Fruit fly (Drosophila melanogaster) whole organism, embryonic: ENCODE measurements around the gene Spc25.

Source experiments
- Adf1 ChIP-seq: fragments of 200-800 bp; sonication (Bioruptor generic); IDR thresholded peaks from 2 replicates; pipeline ENCODE4 v1.3.6; 2022; ENCODE audit warnings: missing biosample characterization, missing genetic modification characterization
- CG10321 ChIP-seq: fragments of 200-800 bp; sonication (Bioruptor generic); IDR thresholded peaks from 2 replicates; pipeline ENCODE4 v1.3.6; 2022; ENCODE audit warnings: missing biosample characterization, missing genetic modification characterization
- CG11696 ChIP-seq: fragments of 200-800 bp; sonication (Bioruptor generic); IDR thresholded peaks from 2 replicates; pipeline ENCODE4 v1.3.6; 2022; ENCODE audit warnings: missing biosample characterization, missing genetic modification characterization
- CG12659 ChIP-seq: fragments of 200-800 bp; sonication (Bioruptor generic); optimal IDR thresholded peaks from 3 replicates; lab custom pipeline; 2017; ENCODE audit warnings: mild to moderate bottlenecking, missing biosample characterization, missing genetic modification reagents, missing genetic modification characterization
- CG12744 ChIP-seq: fragments of 200-800 bp; sonication (Bioruptor generic); optimal IDR thresholded peaks from 2 replicates; lab custom pipeline; 2016; ENCODE audit warnings: missing biosample characterization, missing genetic modification characterization
- CG14441 ChIP-seq: fragments of 200-800 bp; sonication (Bioruptor generic); IDR thresholded peaks from 2 replicates; pipeline ENCODE4 v1.3.6; 2022; ENCODE audit warnings: missing biosample characterization, missing genetic modification characterization
- CG14860 ChIP-seq: fragments of 200-800 bp; sonication (Bioruptor generic); IDR thresholded peaks from 3 replicates; pipeline ENCODE4 v1.3.6; 2022; ENCODE audit warnings: missing biosample characterization, missing genetic modification characterization; ENCODE audit not compliant: partially characterized antibody
- CG14965 ChIP-seq: fragments of 200-800 bp; sonication (Bioruptor generic); optimal IDR thresholded peaks from 2 replicates; lab custom pipeline; 2016; ENCODE audit warnings: missing biosample characterization, missing genetic modification characterization, borderline replicate concordance
- CG15601 ChIP-seq: fragments of 200-800 bp; sonication (Bioruptor generic); optimal IDR thresholded peaks from 3 replicates; lab custom pipeline; 2019; ENCODE audit warnings: missing biosample characterization, mild to moderate bottlenecking, missing genetic modification characterization, moderate library complexity
- CG17359 ChIP-seq: fragments of 200-800 bp; sonication (Bioruptor generic); optimal IDR thresholded peaks from 3 replicates; lab custom pipeline; 2018; ENCODE audit warnings: missing biosample characterization, mild to moderate bottlenecking, missing genetic modification characterization, moderate library complexity
- CG17802 ChIP-seq: fragments of 200-800 bp; sonication (Bioruptor generic); optimal IDR thresholded peaks from 2 replicates; lab custom pipeline; 2018; ENCODE audit warnings: missing biosample characterization, mild to moderate bottlenecking, missing genetic modification characterization, moderate library complexity
- CG17912 ChIP-seq: fragments of 200-800 bp; sonication (Bioruptor generic); optimal IDR thresholded peaks from 2 replicates; lab custom pipeline; 2018; ENCODE audit warnings: missing biosample characterization, mild to moderate bottlenecking, missing genetic modification characterization
- CG18262 ChIP-seq: fragments of 200-800 bp; optimal IDR thresholded peaks from 3 replicates; lab custom pipeline; 2019; ENCODE audit warnings: missing biosample characterization, mild to moderate bottlenecking, missing genetic modification characterization, moderate library complexity
- CG18599 ChIP-seq: fragments of 200-800 bp; sonication (Bioruptor generic); optimal IDR thresholded peaks from 3 replicates; lab custom pipeline; 2017; ENCODE audit warnings: missing biosample characterization, missing genetic modification characterization, mild to moderate bottlenecking, moderate library complexity, missing genetic modification reagents
- CG18619 ChIP-seq: fragments of 200-800 bp; sonication (Bioruptor generic); optimal IDR thresholded peaks from 3 replicates; lab custom pipeline; 2017; ENCODE audit warnings: missing biosample characterization, mild to moderate bottlenecking, missing genetic modification characterization
- CG2120 ChIP-seq: fragments of 200-800 bp; sonication (Bioruptor generic); optimal IDR thresholded peaks from 3 replicates; lab custom pipeline; 2016; ENCODE audit warnings: missing biosample characterization, missing genetic modification characterization
- CG2129 ChIP-seq: fragments of 200-800 bp; sonication (Bioruptor generic); IDR thresholded peaks from 2 replicates; pipeline ENCODE4 v1.3.6; 2022; ENCODE audit warnings: missing biosample characterization, missing genetic modification characterization; ENCODE audit not compliant: partially characterized antibody
- CG30403 ChIP-seq: fragments of 200-800 bp; sonication (Bioruptor generic); optimal IDR thresholded peaks from 3 replicates; lab custom pipeline; 2016; ENCODE audit warnings: missing biosample characterization, missing genetic modification characterization
- CG4328 ChIP-seq: fragments of 200-800 bp; sonication (Bioruptor generic); optimal IDR thresholded peaks from 3 replicates; lab custom pipeline; 2017; ENCODE audit warnings: missing biosample characterization, missing genetic modification reagents, missing genetic modification characterization
- CG4404 ChIP-seq: fragments of 200-800 bp; sonication (Bioruptor generic); IDR thresholded peaks from 2 replicates; pipeline ENCODE4 v1.3.6; 2022; ENCODE audit warnings: missing biosample characterization, missing genetic modification characterization
- CG4617 ChIP-seq: fragments of 200-800 bp; sonication (Bioruptor generic); optimal IDR thresholded peaks from 3 replicates; lab custom pipeline; 2016; ENCODE audit warnings: missing biosample characterization, missing genetic modification characterization, borderline replicate concordance
- CG5180 ChIP-seq: fragments of 200-800 bp; sonication (Bioruptor generic); optimal IDR thresholded peaks from 3 replicates; lab custom pipeline; 2017; ENCODE audit warnings: missing biosample characterization, missing genetic modification characterization, mild to moderate bottlenecking, moderate library complexity, missing genetic modification reagents
- CG7357 ChIP-seq: fragments of 200-800 bp; sonication (Bioruptor generic); IDR thresholded peaks from 3 replicates; pipeline ENCODE4 v1.3.6; 2022; ENCODE audit warnings: missing biosample characterization, missing genetic modification characterization
- CG8388 ChIP-seq: fragments of 200-800 bp; sonication (Bioruptor generic); optimal IDR thresholded peaks from 2 replicates; lab custom pipeline; 2019; ENCODE audit warnings: missing biosample characterization, mild to moderate bottlenecking, missing genetic modification characterization, moderate library complexity
- Elba2 ChIP-seq: fragments of 200-800 bp; sonication (Bioruptor generic); optimal IDR thresholded peaks from 3 replicates; lab custom pipeline; 2016; ENCODE audit warnings: missing biosample characterization, missing genetic modification characterization
- GATAe ChIP-seq: fragments of 200-800 bp; sonication (Bioruptor generic); conservative IDR thresholded peaks from 2 replicates; pipeline ENCODE4 v1.3.6; 2022; ENCODE audit warnings: missing biosample characterization, missing genetic modification characterization
- Hmr ChIP-seq: fragments of 200-800 bp; sonication (Bioruptor generic); optimal IDR thresholded peaks from 3 replicates; lab custom pipeline; 2017; ENCODE audit warnings: mild to moderate bottlenecking, missing biosample characterization, missing genetic modification reagents, missing genetic modification characterization
- Mad ChIP-seq: fragments of 200-800 bp; sonication (Bioruptor generic); optimal IDR thresholded peaks from 2 replicates; lab custom pipeline; 2016; ENCODE audit warnings: missing biosample characterization, missing genetic modification characterization
- Nf-YA ChIP-seq: fragments of 200-800 bp; sonication (Bioruptor generic); IDR thresholded peaks from 2 replicates; pipeline ENCODE4 v1.3.6; 2022; ENCODE audit warnings: missing biosample characterization, missing genetic modification characterization
- cato ChIP-seq: fragments of 200-800 bp; sonication (Bioruptor generic); optimal IDR thresholded peaks from 2 replicates; lab custom pipeline; 2016; ENCODE audit warnings: missing biosample characterization, missing genetic modification characterization, borderline replicate concordance
- croc ChIP-seq: fragments of 200-800 bp; sonication (Bioruptor generic); conservative IDR thresholded peaks from 3 replicates; pipeline ENCODE4 v1.3.6; 2022; ENCODE audit warnings: missing biosample characterization, missing genetic modification characterization
- dimm ChIP-seq: fragments of 200-800 bp; sonication (Bioruptor generic); IDR thresholded peaks from 2 replicates; pipeline ENCODE4 v1.3.6; 2022; ENCODE audit warnings: missing biosample characterization, missing genetic modification characterization
- eve ChIP-seq, 2 experiments: fragments of >200 bp; optimal IDR thresholded peaks; 2 replicates each; lab custom pipeline; 2017; ENCODE audit warnings: missing biosample characterization in 2 of 2, missing genetic modification characterization in 2 of 2
- ewg ChIP-seq: fragments of 200-800 bp; sonication (Bioruptor generic); optimal IDR thresholded peaks from 3 replicates; lab custom pipeline; 2017; ENCODE audit warnings: mild to moderate bottlenecking, missing biosample characterization, missing genetic modification reagents, missing genetic modification characterization
- klu ChIP-seq: fragments of 200-800 bp; sonication (Bioruptor generic); IDR thresholded peaks from 2 replicates; pipeline ENCODE4 v1.3.6; 2022; ENCODE audit warnings: missing biosample characterization, missing genetic modification characterization
- lmd ChIP-seq: fragments of 200-800 bp; sonication (Bioruptor generic); IDR thresholded peaks from 2 replicates; pipeline ENCODE4 v1.3.6; 2022; ENCODE audit warnings: missing biosample characterization, missing genetic modification characterization
- nau ChIP-seq: fragments of 200-800 bp; sonication (Bioruptor generic); optimal IDR thresholded peaks from 3 replicates; lab custom pipeline; 2017; ENCODE audit warnings: missing biosample characterization, mild to moderate bottlenecking, missing genetic modification characterization, missing genetic modification reagents
- nmo ChIP-seq: fragments of 200-800 bp; sonication (Bioruptor generic); optimal IDR thresholded peaks from 2 replicates; lab custom pipeline; 2018; ENCODE audit warnings: missing biosample characterization, mild to moderate bottlenecking, missing genetic modification characterization, moderate library complexity
- org-1 ChIP-seq: fragments of 200-800 bp; sonication (Bioruptor generic); optimal IDR thresholded peaks from 2 replicates; lab custom pipeline; 2017; ENCODE audit warnings: missing biosample characterization, missing genetic modification characterization
- pb ChIP-seq: fragments of 200-800 bp; sonication (Bioruptor generic); optimal IDR thresholded peaks from 3 replicates; lab custom pipeline; 2016; ENCODE audit warnings: missing biosample characterization, missing genetic modification characterization
- phol ChIP-seq: fragments of 200-800 bp; sonication (Bioruptor generic); optimal IDR thresholded peaks from 3 replicates; lab custom pipeline; 2018; ENCODE audit warnings: missing biosample characterization, mild to moderate bottlenecking, missing genetic modification characterization, moderate library complexity
- prd ChIP-seq, 3 experiments: fragments of >200 bp in 2 of 3; fragments of 200-800 bp in 1 of 3; sonication (Bioruptor generic) in 1 of 3; optimal IDR thresholded peaks in 2 of 3; IDR thresholded peaks in 1 of 3; 2 replicates in 2 of 3; 3 replicates in 1 of 3; pipeline versions ENCODE4 v1.3.6 to Lab custom; 2017 to 2022; ENCODE audit warnings: missing biosample characterization in 1 of 3, missing genetic modification characterization in 1 of 3
- ro ChIP-seq: fragments of 200-800 bp; sonication (Bioruptor generic); IDR thresholded peaks from 2 replicates; pipeline ENCODE4 v1.3.6; 2022; ENCODE audit warnings: missing biosample characterization, missing genetic modification characterization
- sd ChIP-seq: fragments of 200-800 bp; sonication (Bioruptor generic); optimal IDR thresholded peaks from 3 replicates; lab custom pipeline; 2018; ENCODE audit warnings: missing biosample characterization, mild to moderate bottlenecking, missing genetic modification characterization, moderate library complexity
- sima ChIP-seq: fragments of 200-800 bp; sonication (Bioruptor generic); optimal IDR thresholded peaks from 2 replicates; lab custom pipeline; 2016; ENCODE audit warnings: missing biosample characterization, missing genetic modification characterization
- tna ChIP-seq: fragments of 200-800 bp; sonication (Bioruptor generic); IDR thresholded peaks from 2 replicates; pipeline ENCODE4 v1.3.6; 2022; ENCODE audit warnings: missing biosample characterization, missing genetic modification characterization; ENCODE audit not compliant: partially characterized antibody
- unpg ChIP-seq: fragments of 200-800 bp; sonication (Bioruptor generic); optimal IDR thresholded peaks from 3 replicates; lab custom pipeline; 2018; ENCODE audit warnings: missing biosample characterization, mild to moderate bottlenecking, missing genetic modification characterization, moderate library complexity
- wor ChIP-seq: fragments of 200-800 bp; sonication (Bioruptor generic); IDR thresholded peaks from 2 replicates; pipeline ENCODE4 v1.3.6; 2022; ENCODE audit warnings: missing biosample characterization, missing genetic modification characterization
- yki ChIP-seq: fragments of >200 bp; optimal IDR thresholded peaks from 3 replicates; lab custom pipeline; 2018
- zf30C ChIP-seq: fragments of 200-800 bp; sonication (Bioruptor generic); optimal IDR thresholded peaks from 3 replicates; lab custom pipeline; 2018; ENCODE audit warnings: missing biosample characterization, mild to moderate bottlenecking, missing genetic modification characterization

Gene Spc25

dm6 chr3R:13012351-13012750 lies 50.8 kb downstream of the Spc25 start (continued):
- TF ChIP-seq sima (no peak), Nf-YA (GFP tag; lab: Robert Waterston, UW) (0 out of 2 replicates have a peak, but pooled peaks have one; percentile 27), nmo (GFP tag; lab: Kevin White, UChicago) (peak; percentile 48), croc (GFP tag; lab: Robert Waterston, UW) (peak; percentile 24; the same call in 2 of the 3 replicates), CG11696 (GFP tag; lab: Robert Waterston, UW) (peak; percentile 42; the same call in 1 of the 2 replicates), CG4617 (GFP tag; lab: Kevin White, UChicago) (no peak), Adf1 (GFP tag; lab: Robert Waterston, UW) (peak; percentile 27), Elba2 (GFP tag; lab: Kevin White, UChicago) (no peak), CG2129 (no peak), CG12659 (GFP tag; lab: Kevin White, UChicago) (peak; percentile 26), CG4404 (no peak), ewg (GFP tag; lab: Kevin White, UChicago) (peak; percentile 88), zf30C (GFP tag; lab: Kevin White, UChicago) (no peak), pb (GFP tag; lab: Kevin White, UChicago) (peak; percentile 14), unpg (GFP tag; lab: Kevin White, UChicago) (peak; percentile 52), CG30403 (GFP tag; lab: Kevin White, UChicago) (peak; percentile 75), CG18599 (GFP tag; lab: Kevin White, UChicago) (peak; percentile 73), org-1 (GFP tag; lab: Kevin White, UChicago) (peak; percentile 62), klu (GFP tag; lab: Robert Waterston, UW) (peak; percentile 44; the same call in 1 of the 2 replicates), dimm (GFP tag; lab: Robert Waterston, UW) (0 out of 2 replicates have a peak, but pooled peaks have one; percentile 16), prd (optimal IDR thresholded peaks at IDR 0.05; lab: Kevin White, UChicago) (no peak), prd (GFP tag; IDR thresholded peaks at IDR 0.05; lab: Robert Waterston, UW) (peak; percentile 72), CG15601 (tag; lab: Kevin White, UChicago) (no peak), CG17359 (tag; lab: Kevin White, UChicago) (peak; percentile 65), CG14860 (GFP tag; lab: Robert Waterston, UW) (no peak), cato (no peak), ro (GFP tag; lab: Robert Waterston, UW) (no peak), phol (tag; lab: Kevin White, UChicago) (peak; percentile 72), nau (GFP tag; lab: Kevin White, UChicago) (no peak), CG10321 (peak; percentile 75), lmd (peak; percentile 67), tna (no peak), yki (lab: Kevin White, UChicago) (no peak), CG4328 (GFP tag; lab: Kevin White, UChicago) (peak; percentile 18), CG18262 (peak; percentile 40), eve (GFP tag; optimal IDR thresholded peaks at IDR 0.05; lab: Kevin White, UChicago) (no peak), sd (no peak), Mad (GFP tag; lab: Kevin White, UChicago) (peak; percentile 61), wor (GFP tag; lab: Robert Waterston, UW) (peak; percentile 45; the same call in 1 of the 2 replicates), CG14441 (GFP tag; lab: Robert Waterston, UW) (peak; percentile 82), CG7357 (GFP tag; lab: Robert Waterston, UW) (0 out of 3 replicates have a peak, but pooled peaks have one; percentile 29), CG17802 (tag; lab: Kevin White, UChicago) (no peak), CG17912 (GFP tag; lab: Kevin White, UChicago) (no peak), CG8388 (GFP tag; lab: Kevin White, UChicago) (no peak), CG12744 (peak; percentile 2), CG18619 (GFP tag; lab: Kevin White, UChicago) (peak; percentile 66), GATAe (GFP tag; lab: Robert Waterston, UW) (no peak), CG2120 (GFP tag; lab: Kevin White, UChicago) (peak; percentile 72), Hmr (GFP tag; lab: Kevin White, UChicago) (peak; percentile 57), CG5180 (GFP tag; lab: Kevin White, UChicago) (peak; percentile 74), CG14965 (no peak)
